Worm (Caenorhabditis elegans) whole organism, L1 larva: ENCODE results near the gene lin-24.

Experiments used
- C16A3.4 ChIP-seq: fragments of 150-350 bp; optimal IDR thresholded peaks from 2 replicates; lab custom pipeline; 2014; ENCODE audit warnings: missing biosample characterization, missing genetic modification characterization
- C34B4.2 ChIP-seq: sonication (generic microtip); optimal IDR thresholded peaks from 2 replicates; lab custom pipeline; 2017; ENCODE audit warnings: mild to moderate bottlenecking, missing genetic modification characterization, missing compliant biosample characterization
- F16B12.6 ChIP-seq: fragments of 150-350 bp; optimal IDR thresholded peaks from 2 replicates; lab custom pipeline; 2014; ENCODE audit warnings: missing biosample characterization, missing genetic modification characterization
- alr-1 ChIP-seq: fragments of 200-800 bp; sonication (Bioruptor generic); optimal IDR thresholded peaks from 2 replicates; lab custom pipeline; 2018; ENCODE audit warnings: borderline replicate concordance, mild to moderate bottlenecking, missing genetic modification characterization, missing compliant biosample characterization
- aly-2 ChIP-seq: fragments of 150-350 bp; optimal IDR thresholded peaks from 2 replicates; lab custom pipeline; 2014; ENCODE audit warnings: missing biosample characterization, missing genetic modification characterization
- blmp-1 ChIP-seq: fragments of 150-350 bp; optimal IDR thresholded peaks from 2 replicates; lab custom pipeline; 2014; ENCODE audit warnings: missing biosample characterization, missing genetic modification characterization
- ceh-63 ChIP-seq: fragments of 200-800 bp; sonication (Bioruptor generic); optimal IDR thresholded peaks from 2 replicates; lab custom pipeline; 2018; ENCODE audit warnings: mild to moderate bottlenecking, missing genetic modification characterization, missing compliant biosample characterization
- ceh-82 ChIP-seq, 3 experiments: fragments of 150-350 bp in 1 of 3; sonication (generic microtip) in 2 of 3; optimal IDR thresholded peaks; 2 replicates each; lab custom pipeline; 2014 to 2017; ENCODE audit warnings: missing biosample characterization in 3 of 3, missing genetic modification characterization in 3 of 3
- ceh-90 ChIP-seq: sonication (generic microtip); optimal IDR thresholded peaks from 2 replicates; lab custom pipeline; 2016; ENCODE audit warnings: missing genetic modification characterization, missing compliant biosample characterization
- dpl-1 ChIP-seq, 3 experiments: fragments of 150-350 bp in 2 of 3; sonication (generic microtip) in 1 of 3; optimal IDR thresholded peaks; 2 replicates each; lab custom pipeline; 2014 to 2017; ENCODE audit warnings: missing biosample characterization in 3 of 3, missing genetic modification characterization in 3 of 3, missing genetic modification reagents in 3 of 3
- efl-1 ChIP-seq, 4 experiments: fragments of 150-350 bp; optimal IDR thresholded peaks in 3 of 4; peaks in 1 of 4; 1 replicate in 1 of 4; 2 replicates in 3 of 4; lab custom pipeline; 2014; ENCODE audit warnings: missing biosample characterization in 2 of 4, missing genetic modification characterization in 2 of 4, missing genetic modification reagents in 2 of 4
- egl-13 ChIP-seq: sonication (generic microtip); optimal IDR thresholded peaks from 2 replicates; lab custom pipeline; 2016; ENCODE audit warnings: missing genotype, missing genetic modification reagents, missing genetic modification characterization, missing compliant biosample characterization
- elt-3 ChIP-seq, 6 experiments: fragments of 150-350 bp in 1 of 6; sonication (generic microtip); optimal IDR thresholded peaks; 2 replicates each; lab custom pipeline; 2017 to 2018; ENCODE audit warnings: missing biosample characterization in 6 of 6, missing genetic modification characterization in 6 of 6, inconsistent platforms in 1 of 6
- ets-5 ChIP-seq: fragments of 200-800 bp; sonication (Bioruptor generic); IDR thresholded peaks from 2 replicates; pipeline ENCODE4 v1.3.6; 2022; ENCODE audit warnings: missing genetic modification characterization, missing compliant biosample characterization
- fkh-8 ChIP-seq: sonication (generic microtip); optimal IDR thresholded peaks from 2 replicates; lab custom pipeline; 2016; ENCODE audit warnings: mild to moderate bottlenecking, missing genetic modification characterization, missing compliant biosample characterization
- fos-1 ChIP-seq: fragments of 150-350 bp; optimal IDR thresholded peaks from 2 replicates; lab custom pipeline; 2014; ENCODE audit warnings: missing biosample characterization, missing genetic modification characterization
- hlh-17 ChIP-seq: fragments of 200-800 bp; sonication (Bioruptor generic); optimal IDR thresholded peaks from 2 replicates; lab custom pipeline; 2018; ENCODE audit warnings: missing genetic modification characterization, mild to moderate bottlenecking, missing compliant biosample characterization, moderate library complexity, borderline replicate concordance
- lin-13 ChIP-seq: fragments of 150-350 bp; optimal IDR thresholded peaks from 2 replicates; lab custom pipeline; 2014; ENCODE audit warnings: missing biosample characterization, missing genetic modification reagents, missing genetic modification characterization
- lin-14 ChIP-seq: fragments of 200-800 bp; sonication (Bioruptor generic); optimal IDR thresholded peaks from 2 replicates; lab custom pipeline; 2018; ENCODE audit warnings: mild to moderate bottlenecking, missing genetic modification characterization, moderate library complexity, missing compliant biosample characterization
- lin-15B ChIP-seq: fragments of 150-350 bp; sonication (generic microtip); optimal IDR thresholded peaks from 3 replicates; lab custom pipeline; 2014; ENCODE audit warnings: missing biosample characterization, missing genetic modification characterization
- lin-35 ChIP-seq, 2 experiments: fragments of 150-350 bp; optimal IDR thresholded peaks; 2 replicates each; lab custom pipeline; 2014; ENCODE audit warnings: missing biosample characterization in 2 of 2, missing genetic modification characterization in 2 of 2, missing genetic modification reagents in 2 of 2
- lir-3 ChIP-seq: sonication (generic microtip); optimal IDR thresholded peaks from 2 replicates; lab custom pipeline; 2016; ENCODE audit warnings: mild to moderate bottlenecking, missing genetic modification characterization, moderate library complexity, missing compliant biosample characterization; ENCODE audit not compliant: poor library complexity
- lsy-2 ChIP-seq, 2 experiments: fragments of 150-350 bp; optimal IDR thresholded peaks; 2 replicates each; lab custom pipeline; 2014; ENCODE audit warnings: missing biosample characterization in 2 of 2, missing genetic modification characterization in 2 of 2
- mab-9 ChIP-seq: fragments of 200-800 bp; sonication (Bioruptor generic); IDR thresholded peaks from 2 replicates; pipeline ENCODE4 v1.3.6; 2022; ENCODE audit warnings: missing genetic modification reagents, missing genetic modification characterization, missing compliant biosample characterization
- mdl-1 ChIP-seq, 2 experiments: fragments of 150-350 bp; optimal IDR thresholded peaks; 2 replicates each; lab custom pipeline; 2014 to 2017; ENCODE audit warnings: missing biosample characterization in 2 of 2, missing genetic modification characterization in 2 of 2, inconsistent platforms in 1 of 2
- mef-2 ChIP-seq: fragments of 150-350 bp; optimal IDR thresholded peaks from 2 replicates; lab custom pipeline; 2014; ENCODE audit warnings: missing biosample characterization, missing genetic modification characterization
- mep-1 ChIP-seq: fragments of 150-350 bp; optimal IDR thresholded peaks from 2 replicates; lab custom pipeline; 2014; ENCODE audit warnings: missing biosample characterization, missing genetic modification characterization
- nhr-12 ChIP-seq: sonication (generic microtip); optimal IDR thresholded peaks from 2 replicates; lab custom pipeline; 2017; ENCODE audit warnings: missing biosample characterization, missing genetic modification characterization
- nhr-20 ChIP-seq: sonication (generic microtip); optimal IDR thresholded peaks from 2 replicates; lab custom pipeline; 2016; ENCODE audit warnings: mild to moderate bottlenecking, missing genetic modification characterization, missing compliant biosample characterization
- nhr-237 ChIP-seq: fragments of 150-350 bp; optimal IDR thresholded peaks from 2 replicates; lab custom pipeline; 2014; ENCODE audit warnings: missing biosample characterization, missing genetic modification characterization
- nhr-47 ChIP-seq: sonication (generic microtip); optimal IDR thresholded peaks from 2 replicates; lab custom pipeline; 2016; ENCODE audit warnings: mild to moderate bottlenecking, missing genetic modification characterization, moderate library complexity, missing compliant biosample characterization
- nhr-71 ChIP-seq: sonication (generic microtip); optimal IDR thresholded peaks from 2 replicates; lab custom pipeline; 2016; ENCODE audit warnings: mild to moderate bottlenecking, missing genetic modification characterization, moderate library complexity, missing compliant biosample characterization
- pag-3 ChIP-seq: sonication (generic microtip); optimal IDR thresholded peaks from 2 replicates; lab custom pipeline; 2017; ENCODE audit warnings: missing genetic modification characterization, mild to moderate bottlenecking, missing compliant biosample characterization, antibody characterized with exemption, borderline replicate concordance; ENCODE audit not compliant: insufficient read depth
- pax-3 ChIP-seq: fragments of 200-800 bp; sonication (Bioruptor generic); optimal IDR thresholded peaks from 2 replicates; lab custom pipeline; 2018; ENCODE audit warnings: mild to moderate bottlenecking, missing genetic modification characterization, moderate library complexity, missing compliant biosample characterization
- rnt-1 ChIP-seq: sonication (generic microtip); optimal IDR thresholded peaks from 2 replicates; lab custom pipeline; 2016; ENCODE audit warnings: mild to moderate bottlenecking, missing genetic modification characterization, moderate library complexity, missing compliant biosample characterization
- snu-23 ChIP-seq: sonication (generic microtip); optimal IDR thresholded peaks from 2 replicates; lab custom pipeline; 2016; ENCODE audit warnings: missing genetic modification characterization, missing compliant biosample characterization
- sox-4 ChIP-seq: sonication (generic microtip); optimal IDR thresholded peaks from 2 replicates; lab custom pipeline; 2016; ENCODE audit warnings: missing genetic modification characterization, missing compliant biosample characterization
- sup-37 ChIP-seq: fragments of 200-800 bp; sonication (Bioruptor generic); optimal IDR thresholded peaks from 2 replicates; lab custom pipeline; 2018; ENCODE audit warnings: mild to moderate bottlenecking, missing genetic modification characterization, missing compliant biosample characterization
- tbx-2 ChIP-seq: sonication (generic microtip); optimal IDR thresholded peaks from 2 replicates; lab custom pipeline; 2016; ENCODE audit warnings: missing genetic modification characterization, missing compliant biosample characterization
- tlp-1 ChIP-seq: fragments of 150-350 bp; optimal IDR thresholded peaks from 2 replicates; lab custom pipeline; 2014; ENCODE audit warnings: missing biosample characterization, missing genetic modification characterization
- unc-62 ChIP-seq: fragments of 150-350 bp; optimal IDR thresholded peaks from 2 replicates; lab custom pipeline; 2014; ENCODE audit warnings: missing biosample characterization, missing genetic modification reagents, missing genetic modification characterization
- zip-4 ChIP-seq: fragments of 200-800 bp; sonication (Bioruptor generic); optimal IDR thresholded peaks from 2 replicates; lab custom pipeline; 2018; ENCODE audit warnings: mild to moderate bottlenecking, missing genetic modification characterization, moderate library complexity, missing compliant biosample characterization
- ztf-4 ChIP-seq: fragments of 150-350 bp; optimal IDR thresholded peaks from 2 replicates; lab custom pipeline; 2014; ENCODE audit warnings: missing biosample characterization, missing genetic modification characterization

lin-24 gene

DNA sequence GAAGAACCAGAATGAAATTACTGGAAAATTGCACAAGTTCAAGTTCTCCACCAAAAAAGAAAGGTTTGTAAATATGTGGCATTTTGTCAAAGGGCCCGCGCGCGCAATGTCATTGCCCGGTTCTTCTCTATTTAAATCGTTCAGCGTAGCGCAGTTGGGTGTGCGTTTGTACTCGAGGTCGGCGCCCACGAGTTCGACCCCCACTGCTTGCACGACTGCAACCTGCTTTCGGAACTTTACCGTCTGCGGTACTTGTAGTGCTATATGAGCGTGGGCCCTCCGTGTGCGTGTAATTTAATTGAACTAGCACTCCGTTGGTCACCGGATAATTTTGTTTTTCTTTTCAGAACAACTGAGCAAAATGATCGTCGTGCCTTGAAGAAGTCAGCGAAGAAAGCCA is 42.8 kb upstream of the lin-24 start (continued):
- TF ChIP-seq rnt-1 (tag; lab: Kevin White, UChicago) (peak; percentile 86), ets-5 (GFP tag; lab: Robert Waterston, UW) (no peak), lin-13 (GFP tag; lab: Kevin White, UChicago) (peak; percentile 60), lir-3 (tag; lab: Kevin White, UChicago) (peak; percentile 34), tbx-2 (peak; percentile 55), ceh-90 (tag; lab: Kevin White, UChicago) (no peak), F16B12.6 (tag; lab: Kevin White, UChicago) (peak; percentile 33), mab-9 (GFP tag; lab: Robert Waterston, UW) (no peak), pax-3 (tag; lab: Kevin White, UChicago) (no peak), alr-1 (tag; lab: Kevin White, UChicago) (no peak), mdl-1 (tag; optimal IDR thresholded peaks at IDR 0.05; lab: Kevin White, UChicago) (peak in 1 of 2 experiments; percentile 65), blmp-1 (tag; lab: Kevin White, UChicago) (no peak), lin-35 (GFP tag; optimal IDR thresholded peaks at IDR 0.05; lab: Kevin White, UChicago) (peak; percentile 53 to 83), mef-2 (tag; lab: Kevin White, UChicago) (no peak), C16A3.4 (tag; lab: Kevin White, UChicago) (peak; percentile 73), unc-62 (GFP tag; lab: Kevin White, UChicago) (no peak), ceh-82 (tag; optimal IDR thresholded peaks at IDR 0.05; lab: Kevin White, UChicago) (peak; percentile 36 to 68 (median 57)), nhr-12 (tag; lab: Kevin White, UChicago) (no peak), egl-13 (tag; lab: Kevin White, UChicago) (no peak), nhr-237 (tag; lab: Kevin White, UChicago) (no peak), efl-1 (optimal IDR thresholded peaks at IDR 0.05; lab: Kevin White, UChicago) (peak; percentile 48 to 57), efl-1 (GFP tag; optimal IDR thresholded peaks at IDR 0.05 in 1 of 2; lab: Kevin White, UChicago) (peak; percentile 28 to 95), lin-14 (GFP tag; lab: Kevin White, UChicago) (peak; percentile 63), ceh-63 (GFP tag; lab: Kevin White, UChicago) (no peak), C34B4.2 (tag; lab: Kevin White, UChicago) (no peak), ztf-4 (tag; lab: Kevin White, UChicago) (peak; percentile 62), sox-4 (tag; lab: Kevin White, UChicago) (no peak), zip-4 (GFP tag; lab: Kevin White, UChicago) (no peak), tlp-1 (tag; lab: Kevin White, UChicago) (no peak), hlh-17 (no peak), pag-3 (tag; lab: Kevin White, UChicago) (no peak)

DNA sequence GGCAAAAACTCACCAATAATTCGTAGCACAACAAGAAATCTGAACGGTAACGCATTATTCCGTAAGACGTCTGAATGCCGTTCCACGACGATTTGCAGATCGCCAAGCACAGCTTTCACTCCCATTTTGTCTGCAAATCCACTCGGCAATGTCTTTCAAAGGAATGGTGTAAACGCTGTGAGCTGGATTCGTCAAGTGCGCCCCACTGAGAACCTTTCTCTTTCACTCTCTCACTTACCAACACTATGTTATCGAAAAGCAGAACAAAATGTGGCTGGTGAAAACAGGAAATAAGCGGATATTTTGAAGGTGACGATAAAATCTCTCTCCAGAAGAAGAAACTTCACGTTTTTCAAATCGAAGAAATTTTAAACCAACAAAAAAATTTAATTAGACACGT is 40.4 kb upstream of the lin-24 start:
- TF ChIP-seq nhr-47 (tag; lab: Kevin White, UChicago) = peak; percentile 21
- TF ChIP-seq rnt-1 (tag; lab: Kevin White, UChicago) = peak; percentile 42
- TF ChIP-seq nhr-20 (tag; lab: Kevin White, UChicago) = peak; percentile 16
- peak; percentile 7 for TF ChIP-seq fos-1 (tag; lab: Kevin White, UChicago)
- no peak for TF ChIP-seq nhr-12 (tag; lab: Kevin White, UChicago)
- peak; percentile 43 to 61 for TF ChIP-seq efl-1 (optimal IDR thresholded peaks at IDR 0.05; lab: Kevin White, UChicago)
- TF ChIP-seq efl-1 (GFP tag; optimal IDR thresholded peaks at IDR 0.05 in 1 of 2; lab: Kevin White, UChicago) = peak; percentile 42 to 84
- TF ChIP-seq sup-37 (GFP tag; lab: Kevin White, UChicago) = no peak
- no peak for TF ChIP-seq fkh-8 (tag; lab: Kevin White, UChicago)
- TF ChIP-seq snu-23 (GFP tag; lab: Kevin White, UChicago) = peak; percentile 34
- peak in 1 of 3 experiments; percentile 36 for TF ChIP-seq ceh-82 (tag; optimal IDR thresholded peaks at IDR 0.05; lab: Kevin White, UChicago)
- peak; percentile 19 to 71 for TF ChIP-seq lsy-2 (tag; optimal IDR thresholded peaks at IDR 0.05; lab: Kevin White, UChicago)
- peak; percentile 69 for TF ChIP-seq mep-1 (tag; lab: Kevin White, UChicago)
- TF ChIP-seq nhr-71 (tag; lab: Kevin White, UChicago) = peak; percentile 43
- peak; percentile 49 to 70 for TF ChIP-seq lin-35 (GFP tag; optimal IDR thresholded peaks at IDR 0.05; lab: Kevin White, UChicago)
- peak; percentile 43 for TF ChIP-seq aly-2 (tag; lab: Kevin White, UChicago)
- peak; percentile 70 for TF ChIP-seq lin-15B (tag; lab: Kevin White, UChicago)
- no peak for TF ChIP-seq elt-3 (tag; optimal IDR thresholded peaks at IDR 0.05; lab: Kevin White, UChicago)
- TF ChIP-seq blmp-1 (tag; lab: Kevin White, UChicago) = peak; percentile 96
- TF ChIP-seq dpl-1 (GFP tag; optimal IDR thresholded peaks at IDR 0.05; lab: Kevin White, UChicago) = peak in 1 of 3 experiments; percentile 55
- peak; percentile 27 for TF ChIP-seq C16A3.4 (tag; lab: Kevin White, UChicago)
